Comparison of ENCODE assay signal across 2 fruit fly cellular contexts in the genomic region with DNA sequence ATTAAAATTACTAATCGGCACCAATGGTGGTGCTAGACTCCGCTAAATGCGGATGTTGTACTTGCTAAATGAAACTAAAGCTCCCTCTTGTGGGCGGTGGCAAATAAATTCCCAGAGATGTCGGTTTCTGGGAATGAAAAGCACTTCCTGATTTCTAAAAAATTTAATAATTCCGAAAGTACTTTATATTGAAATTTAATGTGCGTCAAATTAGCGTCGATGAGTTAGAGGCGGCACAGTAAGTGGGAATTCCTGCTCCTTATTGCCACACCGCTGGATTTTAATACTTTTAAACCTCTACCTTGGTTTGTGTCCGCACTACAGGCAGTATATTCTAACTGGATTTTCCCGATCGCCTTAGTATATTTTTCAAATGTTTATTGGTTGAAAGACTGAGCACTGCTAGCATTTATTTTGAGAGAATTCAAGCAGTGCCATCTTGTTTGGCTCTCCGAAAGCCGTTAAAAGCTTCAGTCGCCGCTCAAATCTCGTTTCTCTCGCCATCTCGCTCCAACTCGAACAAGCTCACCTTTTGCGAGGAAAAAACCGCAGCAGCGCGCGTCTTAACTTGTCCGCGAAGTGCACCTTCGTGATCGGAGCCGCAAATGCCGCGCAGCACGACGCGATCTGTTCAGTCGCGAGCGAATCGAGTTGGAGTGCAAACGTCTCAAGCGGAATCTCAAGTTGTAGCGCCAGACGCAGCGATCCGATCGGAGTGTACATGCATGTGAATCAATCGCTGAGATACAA.
TF ChIP-seq lines count a peak whose summit lies in the region.

A gene (plus strand): TSS at position 663 of the 750 bp plus-strand sequence.

TF ChIP-seq in whole organism, embryonic, 481 proteins besides CTCF, POLR2A, EP300 and RAD21 (continued from another document and continues in another):
- TF ChIP-seq CG10979 (tag; optimal IDR thresholded peaks at IDR 0.05; lab: Kevin White, UChicago) (peak; percentile 36), CG10209 (GFP tag; optimal IDR thresholded peaks at IDR 0.05; lab: Kevin White, UChicago) (peak; percentile 41), CG5180 (GFP tag; optimal IDR thresholded peaks at IDR 0.05; lab: Kevin White, UChicago) (peak; percentile 46), Xbp1 (GFP tag; optimal IDR thresholded peaks at IDR 0.05; lab: Kevin White, UChicago) (peak; percentile 70), CG12744 (GFP tag; optimal IDR thresholded peaks at IDR 0.05; lab: Kevin White, UChicago) (no peak), nom (GFP tag; optimal IDR thresholded peaks at IDR 0.05; lab: Kevin White, UChicago) (peak; percentile 63), nmo (GFP tag; optimal IDR thresholded peaks at IDR 0.05; lab: Kevin White, UChicago) (peak; percentile 83), CG11723 (GFP tag; optimal IDR thresholded peaks at IDR 0.05; lab: Kevin White, UChicago) (peak; percentile 6), MESR4 (GFP tag; optimal IDR thresholded peaks at IDR 0.05; lab: Kevin White, UChicago) (no peak), Gug (GFP tag; IDR thresholded peaks at IDR 0.05; lab: Robert Waterston, UW) (no peak), kah (GFP tag; optimal IDR thresholded peaks at IDR 0.05; lab: Kevin White, UChicago) (no peak), Opbp (GFP tag; IDR thresholded peaks at IDR 0.05; lab: Robert Waterston, UW; ENCODE audit: partially characterized antibody) (0 out of 3 replicates have a peak, but pooled peaks have one; percentile 51), Adf1 (GFP tag; IDR thresholded peaks at IDR 0.05; lab: Robert Waterston, UW) (peak; percentile 32; the same call in 1 of the 2 replicates), CG16863 (GFP tag; optimal IDR thresholded peaks at IDR 0.05; lab: Kevin White, UChicago) (peak; percentile 36), CG5245 (GFP tag; optimal IDR thresholded peaks at IDR 0.05; lab: Kevin White, UChicago) (peak; percentile 50), row (GFP tag; IDR thresholded peaks at IDR 0.05; lab: Robert Waterston, UW) (peak; percentile 16; the same call in 1 of the 3 replicates), Antp (GFP tag; optimal IDR thresholded peaks at IDR 0.05; lab: Kevin White, UChicago) (peak; percentile 52), knrl (GFP tag; IDR thresholded peaks at IDR 0.05; lab: Robert Waterston, UW; ENCODE audit: partially characterized antibody) (no peak; the same call in 2 of the 3 replicates), CG11247 (GFP tag; IDR thresholded peaks at IDR 0.05; lab: Robert Waterston, UW) (no peak), z (GFP tag; IDR thresholded peaks at IDR 0.05; lab: Robert Waterston, UW) (peak; percentile 81), aop (GFP tag; IDR thresholded peaks at IDR 0.05; lab: Robert Waterston, UW) (0 out of 2 replicates have a peak, but pooled peaks have one; percentile 12), CG8359 (GFP tag; optimal IDR thresholded peaks at IDR 0.05; lab: Kevin White, UChicago; ENCODE audit: borderline replicate concordance) (peak; percentile 56), klu (GFP tag; IDR thresholded peaks at IDR 0.05; lab: Robert Waterston, UW) (no peak), twi (tag; optimal IDR thresholded peaks at IDR 0.05; lab: Kevin White, UChicago) (peak; percentile 30), CG15011 (GFP tag; optimal IDR thresholded peaks at IDR 0.05; lab: Kevin White, UChicago) (no peak), CG2199 (GFP tag; IDR thresholded peaks at IDR 0.05; lab: Robert Waterston, UW) (0 out of 3 replicates have a peak, but pooled peaks have one; percentile 63), Hand (GFP tag; optimal IDR thresholded peaks at IDR 0.05; lab: Kevin White, UChicago) (no peak), CG8281 (tag; optimal IDR thresholded peaks at IDR 0.05; lab: Kevin White, UChicago) (peak; percentile 88), CG14710 (tag; optimal IDR thresholded peaks at IDR 0.05; lab: Kevin White, UChicago) (peak; percentile 78), prd (optimal IDR thresholded peaks at IDR 0.05; lab: Kevin White, UChicago) (no peak), prd (GFP tag; IDR thresholded peaks at IDR 0.05; lab: Robert Waterston, UW) (no peak; the same call in 2 of the 3 replicates), CG4730 (GFP tag; IDR thresholded peaks at IDR 0.05; lab: Robert Waterston, UW) (no peak), Side (GFP tag; optimal IDR thresholded peaks at IDR 0.05; lab: Kevin White, UChicago) (peak; percentile 47), CG3838 (GFP tag; optimal IDR thresholded peaks at IDR 0.05; lab: Kevin White, UChicago) (peak; percentile 10), CG15269 (tag; optimal IDR thresholded peaks at IDR 0.05; lab: Kevin White, UChicago) (peak; percentile 25), CG2120 (GFP tag; optimal IDR thresholded peaks at IDR 0.05; lab: Kevin White, UChicago) (peak; percentile 61), fd3F (GFP tag; optimal IDR thresholded peaks at IDR 0.05; lab: Kevin White, UChicago) (no peak), ranshi (GFP tag; IDR thresholded peaks at IDR 0.05; lab: Robert Waterston, UW) (peak; percentile 52), CG4854 (GFP tag; optimal IDR thresholded peaks at IDR 0.05; lab: Kevin White, UChicago) (peak; percentile 42), Med (GFP tag; lab: Kevin White, UChicago) (peak; percentile 94), cwo (GFP tag; optimal IDR thresholded peaks at IDR 0.05; lab: Kevin White, UChicago) (no peak), HLH3B (GFP tag; IDR thresholded peaks at IDR 0.05; lab: Robert Waterston, UW) (0 out of 2 replicates have a peak, but pooled peaks have one; percentile 25), Sox102F (GFP tag; optimal IDR thresholded peaks at IDR 0.05; lab: Kevin White, UChicago) (peak; percentile 32), seq (GFP tag; IDR thresholded peaks at IDR 0.05; lab: Robert Waterston, UW) (no peak; the same call in 1 of the 2 replicates), CG13894 (tag; optimal IDR thresholded peaks at IDR 0.05; lab: Kevin White, UChicago) (no peak), ewg (GFP tag; optimal IDR thresholded peaks at IDR 0.05; lab: Kevin White, UChicago) (peak; percentile 3), CG3995 (GFP tag; optimal IDR thresholded peaks at IDR 0.05; lab: Kevin White, UChicago) (peak; percentile 22), CG10321 (GFP tag; IDR thresholded peaks at IDR 0.05; lab: Robert Waterston, UW) (peak; percentile 52; the same call in 1 of the 2 replicates), bcd (GFP tag; optimal IDR thresholded peaks at IDR 0.05; lab: Kevin White, UChicago) (peak; percentile 63), otp (GFP tag; IDR thresholded peaks at IDR 0.05; lab: Robert Waterston, UW) (no peak), CG7928 (GFP tag; optimal IDR thresholded peaks at IDR 0.05; lab: Kevin White, UChicago) (peak; percentile 38), Atf3 (GFP tag; optimal IDR thresholded peaks at IDR 0.05; lab: Kevin White, UChicago) (peak; percentile 63), CG1647 (GFP tag; optimal IDR thresholded peaks at IDR 0.05; lab: Kevin White, UChicago) (peak; percentile 14), tup (GFP tag; optimal IDR thresholded peaks at IDR 0.05; lab: Kevin White, UChicago) (peak; percentile 1), Hr51 (GFP tag; optimal IDR thresholded peaks at IDR 0.05; lab: Kevin White, UChicago) (peak; percentile 15 to 33), chif (GFP tag; optimal IDR thresholded peaks at IDR 0.05; lab: Kevin White, UChicago) (peak; percentile 37 to 63), dm (GFP tag; optimal IDR thresholded peaks at IDR 0.05; lab: Kevin White, UChicago) (peak; percentile 17), CG1529 (GFP tag; optimal IDR thresholded peaks at IDR 0.05; lab: Kevin White, UChicago) (no peak), fru (optimal IDR thresholded peaks at IDR 0.05; lab: Kevin White, UChicago) (no peak)

TF ChIP-seq in whole organism, prepupa, 60 proteins besides CTCF, POLR2A, EP300 and RAD21 (continued from another document):
- TF ChIP-seq Hr38 (GFP tag; optimal IDR thresholded peaks at IDR 0.05; lab: Kevin White, UChicago) (no peak), achi (GFP tag; optimal IDR thresholded peaks at IDR 0.05; lab: Kevin White, UChicago) (peak; percentile 14), CG3032 (tag; optimal IDR thresholded peaks at IDR 0.05; lab: Kevin White, UChicago) (no peak), fd85E (GFP tag; optimal IDR thresholded peaks at IDR 0.05; lab: Kevin White, UChicago) (no peak), cyc (GFP tag; optimal IDR thresholded peaks at IDR 0.05; lab: Kevin White, UChicago) (peak; percentile 35), Eip75B (GFP tag; optimal IDR thresholded peaks at IDR 0.05; lab: Kevin White, UChicago) (no peak), CG6808 (GFP tag; optimal IDR thresholded peaks at IDR 0.05; lab: Kevin White, UChicago) (peak; percentile 1), Lpt (GFP tag; optimal IDR thresholded peaks at IDR 0.05; lab: Kevin White, UChicago) (no peak), fd59A (GFP tag; optimal IDR thresholded peaks at IDR 0.05; lab: Kevin White, UChicago) (no peak), CG9139 (GFP tag; optimal IDR thresholded peaks at IDR 0.05; lab: Kevin White, UChicago) (peak; percentile 56), eg (GFP tag; IDR thresholded peaks at IDR 0.05; lab: Robert Waterston, UW) (peak; percentile 62; the same call in 2 of the 3 replicates), Eip93F (GFP tag; optimal IDR thresholded peaks at IDR 0.05; lab: Kevin White, UChicago) (no peak)
TF ChIP-seq in whole organism, prepupa: peak in this region for 31.
